Fruit fly (Drosophila melanogaster) whole organism, embryonic: ENCODE results near the gene armi.

ENCODE experiments used
- ATbp ChIP-seq: fragments of 200-800 bp; sonication (Bioruptor generic); optimal IDR thresholded peaks from 2 replicates; lab custom pipeline; 2017; ENCODE audit warnings: missing biosample characterization, mild to moderate bottlenecking, missing genetic modification characterization, missing genetic modification reagents
- Bteb2 ChIP-seq: fragments of 200-800 bp; sonication (Bioruptor generic); optimal IDR thresholded peaks from 2 replicates; lab custom pipeline; 2016; ENCODE audit warnings: missing biosample characterization, missing genetic modification characterization
- CG11085 ChIP-seq: fragments of 200-800 bp; sonication (Bioruptor generic); IDR thresholded peaks from 2 replicates; pipeline ENCODE4 v1.3.6; 2022; ENCODE audit warnings: missing biosample characterization, missing genetic modification characterization
- CG11456 ChIP-seq: fragments of 200-800 bp; sonication (Bioruptor generic); IDR thresholded peaks from 3 replicates; pipeline ENCODE4 v1.3.6; 2022; ENCODE audit warnings: missing biosample characterization, missing genetic modification characterization
- CG11696 ChIP-seq: fragments of 200-800 bp; sonication (Bioruptor generic); IDR thresholded peaks from 2 replicates; pipeline ENCODE4 v1.3.6; 2022; ENCODE audit warnings: missing biosample characterization, missing genetic modification characterization
- CG12391 ChIP-seq: fragments of 200-800 bp; sonication (Bioruptor generic); optimal IDR thresholded peaks from 3 replicates; lab custom pipeline; 2018; ENCODE audit warnings: missing biosample characterization, mild to moderate bottlenecking, missing genetic modification characterization, moderate library complexity
- CG13287 ChIP-seq: fragments of 200-800 bp; sonication (Bioruptor generic); IDR thresholded peaks from 2 replicates; pipeline ENCODE4 v1.3.6; 2022; ENCODE audit warnings: missing biosample characterization, missing genetic modification characterization; ENCODE audit not compliant: partially characterized antibody
- CG1529 ChIP-seq: fragments of 200-800 bp; sonication (Bioruptor generic); optimal IDR thresholded peaks from 3 replicates; lab custom pipeline; 2018; ENCODE audit warnings: missing biosample characterization, missing genetic modification characterization
- CG17829 ChIP-seq: fragments of 200-800 bp; optimal IDR thresholded peaks from 2 replicates; lab custom pipeline; 2019; ENCODE audit warnings: missing biosample characterization, mild to moderate bottlenecking, missing genetic modification characterization, moderate library complexity
- CG1832 ChIP-seq: fragments of 200-800 bp; sonication (Bioruptor generic); optimal IDR thresholded peaks from 2 replicates; lab custom pipeline; 2017; ENCODE audit warnings: missing biosample characterization, mild to moderate bottlenecking, missing genetic modification characterization, inconsistent platforms
- CG2129 ChIP-seq: fragments of 200-800 bp; sonication (Bioruptor generic); IDR thresholded peaks from 2 replicates; pipeline ENCODE4 v1.3.6; 2022; ENCODE audit warnings: missing biosample characterization, missing genetic modification characterization; ENCODE audit not compliant: partially characterized antibody
- CG2678 ChIP-seq: fragments of 200-800 bp; sonication (Bioruptor generic); optimal IDR thresholded peaks from 3 replicates; lab custom pipeline; 2019; ENCODE audit warnings: missing biosample characterization, mild to moderate bottlenecking, missing genetic modification characterization, moderate library complexity
- CG30020 ChIP-seq: fragments of 200-800 bp; optimal IDR thresholded peaks from 2 replicates; lab custom pipeline; 2019; ENCODE audit warnings: missing biosample characterization, mild to moderate bottlenecking, missing genetic modification characterization, moderate library complexity
- CG6683 ChIP-seq: fragments of 200-800 bp; sonication (Bioruptor generic); optimal IDR thresholded peaks from 2 replicates; lab custom pipeline; 2017; ENCODE audit warnings: missing biosample characterization, mild to moderate bottlenecking, missing genetic modification characterization, missing genetic modification reagents
- CHES-1-like ChIP-seq: fragments of 200-800 bp; sonication (Bioruptor generic); optimal IDR thresholded peaks from 2 replicates; lab custom pipeline; 2016; ENCODE audit warnings: missing biosample characterization, missing genetic modification characterization
- Chrac-16 ChIP-seq: fragments of 200-800 bp; sonication (Bioruptor generic); optimal IDR thresholded peaks from 3 replicates; lab custom pipeline; 2016; ENCODE audit warnings: missing biosample characterization, missing genetic modification characterization
- Dad ChIP-seq: fragments of 200-800 bp; sonication (Bioruptor generic); optimal IDR thresholded peaks from 3 replicates; lab custom pipeline; 2016; ENCODE audit warnings: missing biosample characterization, missing genetic modification characterization
- Doc3 ChIP-seq: fragments of 200-800 bp; sonication (Bioruptor generic); IDR thresholded peaks from 3 replicates; pipeline ENCODE4 v1.3.6; 2022; ENCODE audit warnings: missing biosample characterization, missing genetic modification characterization; ENCODE audit not compliant: partially characterized antibody
- Drgx ChIP-seq: fragments of 200-800 bp; sonication (Bioruptor generic); IDR thresholded peaks from 2 replicates; pipeline ENCODE4 v1.3.6; 2022; ENCODE audit warnings: missing biosample characterization, missing genetic modification characterization
- Hand ChIP-seq: fragments of 200-800 bp; sonication (Bioruptor generic); optimal IDR thresholded peaks from 2 replicates; lab custom pipeline; 2017; ENCODE audit warnings: mild to moderate bottlenecking, missing biosample characterization, missing genetic modification reagents, missing genetic modification characterization
- HmgZ ChIP-seq: fragments of 200-800 bp; sonication (Bioruptor generic); optimal IDR thresholded peaks from 2 replicates; lab custom pipeline; 2018; ENCODE audit warnings: missing biosample characterization, mild to moderate bottlenecking, missing genetic modification characterization
- Med ChIP-seq: fragments of 200-800 bp; sonication (Bioruptor generic); peaks from one replicate; lab custom pipeline; 2016; ENCODE audit warnings: missing biosample characterization, missing genetic modification characterization, mild to moderate bottlenecking, inconsistent platforms, moderate library complexity
- Nf-YB ChIP-seq: fragments of 200-800 bp; sonication (Bioruptor generic); optimal IDR thresholded peaks from 3 replicates; lab custom pipeline; 2019; ENCODE audit warnings: missing biosample characterization, mild to moderate bottlenecking, missing genetic modification characterization, moderate library complexity
- Ptx1 ChIP-seq: fragments of 200-800 bp; sonication (Bioruptor generic); IDR thresholded peaks from 2 replicates; pipeline ENCODE4 v1.3.6; 2022; ENCODE audit warnings: missing biosample characterization, missing genetic modification characterization
- Spps ChIP-seq: fragments of 200-800 bp; sonication (Bioruptor generic); optimal IDR thresholded peaks from 2 replicates; lab custom pipeline; 2018; ENCODE audit warnings: missing biosample characterization, mild to moderate bottlenecking, missing genetic modification characterization
- bsh ChIP-seq, 2 experiments: fragments of 200-800 bp; sonication (Bioruptor generic); optimal IDR thresholded peaks; 2 replicates each; lab custom pipeline; 2017 to 2018; ENCODE audit warnings: mild to moderate bottlenecking in 2 of 2, missing biosample characterization in 2 of 2, missing genetic modification characterization in 2 of 2, moderate library complexity in 1 of 2
- dysf ChIP-seq: fragments of 200-800 bp; sonication (Bioruptor generic); IDR thresholded peaks from 3 replicates; pipeline ENCODE4 v1.3.6; 2022; ENCODE audit warnings: missing biosample characterization, missing genetic modification characterization
- gem ChIP-seq: fragments of 200-800 bp; sonication (Bioruptor generic); optimal IDR thresholded peaks from 2 replicates; lab custom pipeline; 2019; ENCODE audit warnings: missing biosample characterization, mild to moderate bottlenecking, missing genetic modification characterization, moderate library complexity
- grau ChIP-seq: fragments of 200-800 bp; optimal IDR thresholded peaks from 3 replicates; lab custom pipeline; 2019; ENCODE audit warnings: missing biosample characterization, mild to moderate bottlenecking, missing genetic modification characterization, moderate library complexity
- jigr1 ChIP-seq: fragments of 200-800 bp; sonication (Bioruptor generic); IDR thresholded peaks from 3 replicates; pipeline ENCODE4 v1.3.6; 2022; ENCODE audit warnings: missing biosample characterization, missing genetic modification characterization
- lbe ChIP-seq: fragments of 200-800 bp; sonication (Bioruptor generic); optimal IDR thresholded peaks from 2 replicates; lab custom pipeline; 2016; ENCODE audit warnings: missing biosample characterization, mild to moderate bottlenecking, missing genetic modification characterization
- nmo ChIP-seq: fragments of 200-800 bp; sonication (Bioruptor generic); optimal IDR thresholded peaks from 2 replicates; lab custom pipeline; 2018; ENCODE audit warnings: missing biosample characterization, mild to moderate bottlenecking, missing genetic modification characterization, moderate library complexity
- nom ChIP-seq: fragments of 200-800 bp; sonication (Bioruptor generic); optimal IDR thresholded peaks from 2 replicates; lab custom pipeline; 2017; ENCODE audit warnings: missing biosample characterization, missing genetic modification characterization, mild to moderate bottlenecking, moderate library complexity, missing genetic modification reagents
- peb ChIP-seq: fragments of 200-800 bp; sonication (Bioruptor generic); IDR thresholded peaks from 2 replicates; pipeline ENCODE4 v1.3.6; 2022; ENCODE audit warnings: missing biosample characterization, missing genetic modification characterization
- sens ChIP-seq: fragments of 200-800 bp; sonication (Bioruptor generic); peaks from one replicate; lab custom pipeline; 2016; ENCODE audit warnings: missing biosample characterization, missing genetic modification characterization
- slp2 ChIP-seq: fragments of 200-800 bp; sonication (Bioruptor generic); optimal IDR thresholded peaks from 2 replicates; lab custom pipeline; 2016; ENCODE audit warnings: missing biosample characterization, missing genetic modification characterization

armi gene

dm6 chr3L:3438473-3438872 is 22.6 kb upstream of the armi start (continued):
- peak; percentile 7 for TF ChIP-seq HmgZ (tag; lab: Kevin White, UChicago)
- peak; percentile 51 for TF ChIP-seq CG1529 (GFP tag; lab: Kevin White, UChicago)
- TF ChIP-seq CG17829 (tag; lab: Kevin White, UChicago): peak; percentile 85
- TF ChIP-seq peb (GFP tag; lab: Robert Waterston, UW): 0 out of 2 replicates have a peak, but pooled peaks have one; percentile 25
- peak; percentile 78 for TF ChIP-seq CG2678
- peak; percentile 67 for TF ChIP-seq Chrac-16 (GFP tag; lab: Kevin White, UChicago)
- no peak for TF ChIP-seq CHES-1-like (GFP tag; lab: Kevin White, UChicago)
- TF ChIP-seq jigr1 (GFP tag; lab: Robert Waterston, UW): no peak
- TF ChIP-seq ATbp: peak; percentile 59
- peak; percentile 85 for TF ChIP-seq CG12391 (tag; lab: Kevin White, UChicago)

DNA sequence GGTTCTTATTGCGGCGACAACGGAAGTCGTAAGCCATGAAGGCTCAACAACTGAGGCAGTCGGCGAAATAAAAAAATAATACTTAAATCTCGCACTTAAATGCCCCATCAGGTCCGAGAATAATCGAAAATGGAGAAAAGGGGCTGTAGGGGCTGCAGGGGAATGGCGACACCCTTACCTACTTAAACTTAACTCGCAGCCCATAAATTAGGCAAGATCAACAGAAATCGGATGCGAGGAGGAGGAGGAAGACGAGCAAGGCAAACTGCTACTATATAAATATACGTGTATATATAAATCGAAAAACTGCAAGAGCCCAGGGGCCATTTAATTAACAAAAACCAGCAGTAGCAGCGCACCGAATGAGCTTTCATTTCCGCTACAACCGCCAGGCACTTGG is 21.5 kb upstream of the armi start:
- TF ChIP-seq dysf (0 out of 3 replicates have a peak, but pooled peaks have one; percentile 7), CG30020 (tag; lab: Kevin White, UChicago) (no peak), CG2129 (GFP tag; lab: Robert Waterston, UW) (no peak), CG6683 (GFP tag; lab: Kevin White, UChicago) (no peak), Ptx1 (0 out of 2 replicates have a peak, but pooled peaks have one; percentile 9), Med (peak; percentile 43), CG11696 (no peak)

DNA sequence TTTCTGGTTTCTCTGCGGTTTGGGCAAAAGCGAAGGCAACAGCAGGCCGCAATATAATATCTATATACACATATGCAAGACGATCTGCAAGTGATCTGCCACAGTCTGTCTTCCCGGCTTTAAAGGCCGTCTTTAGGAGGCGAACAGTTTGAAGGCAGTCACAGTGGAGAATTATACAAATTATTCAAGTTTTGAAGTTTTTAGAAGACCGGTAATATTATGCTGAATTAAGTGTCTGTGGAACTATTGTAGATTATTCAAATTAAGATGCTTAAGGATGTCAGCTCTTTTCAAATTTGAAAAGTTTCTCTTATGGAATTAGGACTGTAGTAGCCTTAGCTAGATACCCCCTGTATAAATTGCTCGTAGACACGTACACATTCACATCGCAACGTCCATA is 21.0 kb upstream of the armi start:
- TF ChIP-seq slp2: no peak
- TF ChIP-seq Nf-YB (GFP tag; lab: Kevin White, UChicago): no peak
- TF ChIP-seq Dad (GFP tag; lab: Kevin White, UChicago): no peak
- no peak for TF ChIP-seq Bteb2 (GFP tag; lab: Kevin White, UChicago)
- peak; percentile 19 for TF ChIP-seq grau (tag; lab: Kevin White, UChicago)
- TF ChIP-seq Spps: no peak
- TF ChIP-seq sens (GFP tag; lab: Kevin White, UChicago): peak; percentile 57
- peak; percentile 0 for TF ChIP-seq CG2678
- TF ChIP-seq Hand (GFP tag; lab: Kevin White, UChicago): no peak
- peak; percentile 2 for TF ChIP-seq gem (tag; lab: Kevin White, UChicago)
- 0 out of 2 replicates have a peak, but pooled peaks have one; percentile 39 for TF ChIP-seq Drgx (GFP tag; lab: Robert Waterston, UW)
- TF ChIP-seq nmo (GFP tag; lab: Kevin White, UChicago): no peak

DNA sequence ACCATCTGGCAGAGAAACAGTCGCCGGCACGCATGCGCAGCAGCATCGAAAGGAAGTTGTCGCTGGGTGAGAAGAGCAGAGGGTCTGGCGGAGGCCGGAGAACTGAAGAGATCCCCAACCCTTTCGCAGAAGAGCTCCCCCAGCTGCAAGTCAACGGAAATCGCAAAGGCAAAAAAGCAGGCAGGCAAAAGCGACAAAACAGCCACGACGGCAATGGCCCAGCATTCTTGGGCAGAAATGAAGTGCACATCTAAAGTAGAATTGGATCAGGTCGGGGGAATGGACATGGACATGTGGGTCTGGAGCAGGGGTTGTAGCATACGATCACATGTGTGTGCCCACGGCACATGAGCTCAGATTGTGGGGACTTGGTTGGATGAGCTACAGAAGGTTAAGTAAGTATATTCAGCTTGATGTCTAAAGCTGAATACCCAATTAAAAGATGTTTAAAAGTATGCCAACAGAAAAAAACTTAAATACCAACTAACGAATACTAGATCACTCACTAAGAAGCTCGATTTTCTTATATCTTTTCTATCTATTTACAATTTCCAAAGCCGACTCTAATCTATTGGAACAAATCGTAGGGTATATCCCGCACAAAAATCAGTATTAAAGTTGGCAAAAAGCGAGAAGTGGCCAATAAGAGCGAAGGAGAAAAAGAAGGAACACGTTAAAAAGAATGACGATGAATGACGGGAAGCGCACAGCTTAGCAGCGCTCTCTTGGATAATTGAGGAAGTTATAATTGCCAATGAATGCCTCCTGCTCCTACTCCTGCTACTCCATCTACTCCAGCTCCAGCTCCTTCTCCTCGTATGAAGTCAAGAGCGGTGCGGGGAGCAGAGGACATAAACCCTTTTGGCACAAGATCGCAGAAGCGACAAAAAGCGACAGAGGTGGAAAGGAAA is 19.1 kb upstream of the armi start:
- peak; percentile 2 for TF ChIP-seq CG1832 (GFP tag; lab: Kevin White, UChicago)
- TF ChIP-seq Doc3: no peak
- TF ChIP-seq CG11456 (GFP tag; lab: Robert Waterston, UW): 0 out of 3 replicates have a peak, but pooled peaks have one; percentile 19
- no peak for TF ChIP-seq nom (GFP tag; lab: Kevin White, UChicago)
- TF ChIP-seq lbe (GFP tag; lab: Kevin White, UChicago): peak; percentile 18
- TF ChIP-seq CG11085: 0 out of 2 replicates have a peak, but pooled peaks have one; percentile 40
- TF ChIP-seq bsh (GFP tag; optimal IDR thresholded peaks at IDR 0.05; lab: Kevin White, UChicago): peak in 1 of 2 experiments; percentile 43
- TF ChIP-seq CG13287 (GFP tag; lab: Robert Waterston, UW): no peak
